Fruit fly (Drosophila melanogaster) whole organism, adult: ENCODE results near the gene MED14.

ENCODE experiments used
- CG11617 ChIP-seq: fragments of 200-800 bp; sonication (Bioruptor generic); optimal IDR thresholded peaks from 2 replicates; lab custom pipeline; 2017; ENCODE audit warnings: mild to moderate bottlenecking, missing biosample characterization, missing genetic modification reagents, missing genetic modification characterization
- CG12768 ChIP-seq: fragments of 200-800 bp; sonication (Bioruptor generic); optimal IDR thresholded peaks from 2 replicates; lab custom pipeline; 2017; ENCODE audit warnings: missing biosample characterization, missing genetic modification characterization, mild to moderate bottlenecking, moderate library complexity, missing genetic modification reagents
- CG14711 ChIP-seq: fragments of 200-800 bp; sonication (Bioruptor generic); optimal IDR thresholded peaks from 2 replicates; lab custom pipeline; 2018; ENCODE audit warnings: missing biosample characterization, mild to moderate bottlenecking, missing genetic modification characterization, moderate library complexity
- CG1620 ChIP-seq: fragments of 200-800 bp; sonication (Bioruptor generic); optimal IDR thresholded peaks from 2 replicates; lab custom pipeline; 2016; ENCODE audit warnings: missing biosample characterization, missing genetic modification characterization
- CG33017 ChIP-seq: fragments of 200-800 bp; sonication (Bioruptor generic); optimal IDR thresholded peaks from 2 replicates; lab custom pipeline; 2018; ENCODE audit warnings: missing biosample characterization, mild to moderate bottlenecking, missing genetic modification characterization, moderate library complexity
- CG5204 ChIP-seq: fragments of 200-800 bp; sonication (Bioruptor generic); optimal IDR thresholded peaks from 2 replicates; lab custom pipeline; 2016; ENCODE audit warnings: missing biosample characterization, missing genetic modification characterization
- CG7045 ChIP-seq: fragments of 200-800 bp; sonication (Bioruptor generic); optimal IDR thresholded peaks from 2 replicates; lab custom pipeline; 2017; ENCODE audit warnings: missing biosample characterization, mild to moderate bottlenecking, missing genetic modification characterization
- CG7101 ChIP-seq: fragments of 200-800 bp; sonication (Bioruptor generic); optimal IDR thresholded peaks from 2 replicates; lab custom pipeline; 2018; ENCODE audit warnings: missing biosample characterization, mild to moderate bottlenecking, missing genetic modification characterization, moderate library complexity
- Clk ChIP-seq: fragments of 200-800 bp; sonication (Bioruptor generic); optimal IDR thresholded peaks from 2 replicates; lab custom pipeline; 2017; ENCODE audit warnings: missing biosample characterization, missing genetic modification characterization
- Crg-1 ChIP-seq: fragments of 200-800 bp; sonication (Bioruptor generic); optimal IDR thresholded peaks from 2 replicates; lab custom pipeline; 2016; ENCODE audit warnings: missing biosample characterization, missing genetic modification characterization
- Hr96 ChIP-seq: fragments of 200-800 bp; sonication (Bioruptor generic); optimal IDR thresholded peaks from 2 replicates; lab custom pipeline; 2016; ENCODE audit warnings: missing biosample characterization, missing genetic modification characterization
- Mnt ChIP-seq: fragments of 200-800 bp; sonication (Bioruptor generic); optimal IDR thresholded peaks from 2 replicates; lab custom pipeline; 2016; ENCODE audit warnings: missing biosample characterization, mild to moderate bottlenecking, missing genetic modification characterization
- bab1 ChIP-seq: fragments of 200-800 bp; sonication (Bioruptor generic); optimal IDR thresholded peaks from 3 replicates; lab custom pipeline; 2019; ENCODE audit warnings: missing biosample characterization, mild to moderate bottlenecking, missing genetic modification characterization, moderate library complexity
- cic ChIP-seq: fragments of 200-800 bp; sonication (Bioruptor generic); optimal IDR thresholded peaks from 2 replicates; lab custom pipeline; 2017; ENCODE audit warnings: missing biosample characterization, mild to moderate bottlenecking, missing genetic modification characterization, moderate library complexity
- cnc ChIP-seq, 2 experiments: fragments of >200 bp; optimal IDR thresholded peaks; 2 replicates each; lab custom pipeline; 2017
- kay ChIP-seq: fragments of 200-800 bp; sonication (Bioruptor generic); peaks from one replicate; lab custom pipeline; 2016; ENCODE audit warnings: missing biosample characterization, missing genetic modification characterization, borderline replicate concordance
- ovo ChIP-seq: fragments of 200-800 bp; sonication (Bioruptor generic); optimal IDR thresholded peaks from 2 replicates; lab custom pipeline; 2016; ENCODE audit warnings: missing biosample characterization, missing genetic modification characterization
- pad ChIP-seq: fragments of 200-800 bp; sonication (Bioruptor generic); optimal IDR thresholded peaks from 3 replicates; lab custom pipeline; 2017; ENCODE audit warnings: missing biosample characterization, missing genetic modification characterization, mild to moderate bottlenecking, moderate library complexity, missing genetic modification reagents
- tj ChIP-seq: fragments of 200-800 bp; sonication (Bioruptor generic); optimal IDR thresholded peaks from 3 replicates; lab custom pipeline; 2017; ENCODE audit warnings: missing biosample characterization, mild to moderate bottlenecking, missing genetic modification characterization, moderate library complexity
- toe ChIP-seq: fragments of 200-800 bp; sonication (Bioruptor generic); optimal IDR thresholded peaks from 2 replicates; lab custom pipeline; 2016; ENCODE audit warnings: missing biosample characterization, missing genetic modification characterization

MED14 gene

dm6 chr3L:589290-590281 is 3.5 kb upstream of the MED14 start:
- TF ChIP-seq cic (GFP tag; lab: Kevin White, UChicago) = no peak
- TF ChIP-seq CG14711 (tag; lab: Kevin White, UChicago) = peak; percentile 28
- TF ChIP-seq CG7045 = peak; percentile 40
- peak; percentile 10 for TF ChIP-seq Mnt
- TF ChIP-seq CG12768 (GFP tag; lab: Kevin White, UChicago) = no peak
- peak; percentile 4 for TF ChIP-seq Clk (GFP tag; lab: Kevin White, UChicago)
- TF ChIP-seq toe (GFP tag; lab: Kevin White, UChicago) = peak; percentile 60
- TF ChIP-seq CG33017 (tag; lab: Kevin White, UChicago) = peak; percentile 44
- TF ChIP-seq Hr96 = peak; percentile 66
- TF ChIP-seq Crg-1 (GFP tag; lab: Kevin White, UChicago) = no peak
- TF ChIP-seq bab1 = no peak
- no peak for TF ChIP-seq CG11617 (GFP tag; lab: Kevin White, UChicago)
- TF ChIP-seq pad (GFP tag; lab: Kevin White, UChicago) = peak; percentile 19
- no peak for TF ChIP-seq tj
- peak; percentile 35 for TF ChIP-seq CG1620 (GFP tag; lab: Kevin White, UChicago)
- TF ChIP-seq CG7101 (tag; lab: Kevin White, UChicago) = peak; percentile 66
- no peak for TF ChIP-seq cnc (optimal IDR thresholded peaks at IDR 0.05; lab: Kevin White, UChicago)

dm6 chr3L:591370-591769 is 1.7 kb upstream of the MED14 start:
- TF ChIP-seq CG14711 (tag; lab: Kevin White, UChicago) (no peak), Hr96 (no peak), bab1 (no peak), Clk (GFP tag; lab: Kevin White, UChicago) (no peak), ovo (GFP tag; lab: Kevin White, UChicago) (no peak)

- TF ChIP-seq pad (GFP tag; lab: Kevin White, UChicago) (no peak), CG33017 (tag; lab: Kevin White, UChicago) (no peak), tj (no peak), CG11617 (GFP tag; lab: Kevin White, UChicago) (no peak), CG7045 (no peak), CG12768 (GFP tag; lab: Kevin White, UChicago) (no peak), CG14711 (tag; lab: Kevin White, UChicago) (no peak), cic (GFP tag; lab: Kevin White, UChicago) (no peak), ovo (GFP tag; lab: Kevin White, UChicago) (no peak), Mnt (no peak), Hr96 (no peak)
Measured at dm6 chr3L:592251-592650, 795 bp upstream of the MED14 start.

dm6 chr3L:601104-601503 is 8.1 kb downstream of the MED14 start:
- TF ChIP-seq Clk (GFP tag; lab: Kevin White, UChicago) = no peak
- TF ChIP-seq CG12768 (GFP tag; lab: Kevin White, UChicago) = no peak
- no peak for TF ChIP-seq cnc (optimal IDR thresholded peaks at IDR 0.05; lab: Kevin White, UChicago)
- no peak for TF ChIP-seq pad (GFP tag; lab: Kevin White, UChicago)
- no peak for TF ChIP-seq CG14711 (tag; lab: Kevin White, UChicago)
- no peak for TF ChIP-seq toe (GFP tag; lab: Kevin White, UChicago)
- TF ChIP-seq CG1620 (GFP tag; lab: Kevin White, UChicago) = no peak
- TF ChIP-seq kay = no peak
- no peak for TF ChIP-seq CG11617 (GFP tag; lab: Kevin White, UChicago)
- no peak for TF ChIP-seq Mnt
- no peak for TF ChIP-seq Crg-1 (GFP tag; lab: Kevin White, UChicago)
- no peak for TF ChIP-seq tj
- TF ChIP-seq cic (GFP tag; lab: Kevin White, UChicago) = no peak
- TF ChIP-seq ovo (GFP tag; lab: Kevin White, UChicago) = no peak
- TF ChIP-seq CG7045 = no peak
- TF ChIP-seq CG33017 (tag; lab: Kevin White, UChicago) = no peak
- TF ChIP-seq Hr96 = no peak
- no peak for TF ChIP-seq bab1
- TF ChIP-seq CG5204 (GFP tag; lab: Kevin White, UChicago) = no peak

- TF ChIP-seq cic (GFP tag; lab: Kevin White, UChicago) (no peak), tj (peak; percentile 89)
Measured at dm6 chr3L:601559-602136, 8.6 kb downstream of the MED14 start.

- TF ChIP-seq CG5204 (GFP tag; lab: Kevin White, UChicago) = no peak
- peak; percentile 50 for TF ChIP-seq tj
Measured at dm6 chr3L:602531-602930, 9.5 kb downstream of the MED14 start.

- no peak for TF ChIP-seq CG33017 (tag; lab: Kevin White, UChicago)
- no peak for TF ChIP-seq ovo (GFP tag; lab: Kevin White, UChicago)
- TF ChIP-seq kay = no peak
- no peak for TF ChIP-seq pad (GFP tag; lab: Kevin White, UChicago)
- TF ChIP-seq CG5204 (GFP tag; lab: Kevin White, UChicago) = no peak
- TF ChIP-seq CG7101 (tag; lab: Kevin White, UChicago) = no peak
- TF ChIP-seq bab1 = no peak
- no peak for TF ChIP-seq CG1620 (GFP tag; lab: Kevin White, UChicago)
- no peak for TF ChIP-seq cnc (optimal IDR thresholded peaks at IDR 0.05; lab: Kevin White, UChicago)
Measured at dm6 chr3L:603188-603587, 10.1 kb downstream of the MED14 start.
